Worm (Caenorhabditis elegans): Measurements from ENCODE around the gene F42A9.11.
A peak's percentile ranks its signal among the peaks of the same experiment; 100 is the strongest.

F42A9.11 gene

ce11 chrIV:8629609-8630052 is 2.2 kb downstream of the F42A9.11 start (continued):
- TF ChIP-seq saeg-2 (GFP tag; IDR thresholded peaks at IDR 0.05), result no peak
- no peak for TF ChIP-seq R02D3.7 (tag; optimal IDR thresholded peaks at IDR 0.05)
- TF ChIP-seq egl-43 (GFP tag; IDR thresholded peaks at IDR 0.05), result no peak
- no peak for TF ChIP-seq mdt-29 (GFP tag; IDR thresholded peaks at IDR 0.05)
- no peak for TF ChIP-seq ces-1 (GFP tag; optimal IDR thresholded peaks at IDR 0.05)
- TF ChIP-seq unc-39 (tag; optimal IDR thresholded peaks at IDR 0.05), result no peak
- TF ChIP-seq hlh-30 (tag; optimal IDR thresholded peaks at IDR 0.05; ENCODE audit: insufficient read depth), result peak; percentile 33
- TF ChIP-seq nhr-42 (GFP tag; IDR thresholded peaks at IDR 0.05), result no peak
- TF ChIP-seq daf-16 (GFP tag; optimal IDR thresholded peaks at IDR 0.05), result no peak
- no peak for TF ChIP-seq daf-16 (tag; optimal IDR thresholded peaks at IDR 0.05)
- TF ChIP-seq nhr-41 (GFP tag; IDR thresholded peaks at IDR 0.05), result no peak
- TF ChIP-seq vab-7 (GFP tag; IDR thresholded peaks at IDR 0.05), result no peak
- no peak for TF ChIP-seq lim-7 (GFP tag; IDR thresholded peaks at IDR 0.05)
- no peak for TF ChIP-seq daf-12 (tag; optimal IDR thresholded peaks at IDR 0.05)
- TF ChIP-seq dve-1 (tag; optimal IDR thresholded peaks at IDR 0.05; ENCODE audit: insufficient read depth), result no peak
- no peak for TF ChIP-seq dpl-1 (GFP tag; optimal IDR thresholded peaks at IDR 0.05)
- no peak for TF ChIP-seq zip-2 (tag; optimal IDR thresholded peaks at IDR 0.05)
- TF ChIP-seq nhr-76 (tag; optimal IDR thresholded peaks at IDR 0.05), result no peak
- no peak for TF ChIP-seq ceh-20 (GFP tag; IDR thresholded peaks at IDR 0.05)
- no peak for TF ChIP-seq mdl-1 (tag; optimal IDR thresholded peaks at IDR 0.05)
- TF ChIP-seq ZK337.2 (GFP tag; IDR thresholded peaks at IDR 0.05), result no peak
- no peak for TF ChIP-seq T26A8.4 (GFP tag; IDR thresholded peaks at IDR 0.05)
- peak; percentile 7 for TF ChIP-seq fkh-10 (GFP tag; optimal IDR thresholded peaks at IDR 0.05)
- TF ChIP-seq hlh-11 (tag; optimal IDR thresholded peaks at IDR 0.05), result peak; percentile 51
- TF ChIP-seq zfp-2 (tag; optimal IDR thresholded peaks at IDR 0.05), result no peak
- peak in 1 of 2 experiments; percentile 96 for TF ChIP-seq unc-62 (GFP tag; optimal IDR thresholded peaks at IDR 0.05 in 1 of 2)
- TF ChIP-seq unc-62 (tag; optimal IDR thresholded peaks at IDR 0.05), result no peak
- TF ChIP-seq ctbp-1 (GFP tag; IDR thresholded peaks at IDR 0.05), result peak; percentile 55; the same call in 1 of the 2 replicates
- no peak for TF ChIP-seq D1046.2 (GFP tag; IDR thresholded peaks at IDR 0.05)
- TF ChIP-seq egl-27 (tag; optimal IDR thresholded peaks at IDR 0.05), result no peak
- TF ChIP-seq nhr-11 (tag; optimal IDR thresholded peaks at IDR 0.05), result peak; percentile 37
- TF ChIP-seq nhr-48 (tag; optimal IDR thresholded peaks at IDR 0.05), result no peak
- TF ChIP-seq Y5F2A.4 (GFP tag; optimal IDR thresholded peaks at IDR 0.05), result no peak
- TF ChIP-seq F10B5.3 (tag; optimal IDR thresholded peaks at IDR 0.05), result no peak
- peak; percentile 37; the same call in 1 of the 2 replicates for TF ChIP-seq set-16 (GFP tag; IDR thresholded peaks at IDR 0.05)
- no peak for TF ChIP-seq lin-13 (GFP tag; optimal IDR thresholded peaks at IDR 0.05)
- no peak for TF ChIP-seq ZK546.5 (tag; optimal IDR thresholded peaks at IDR 0.05)
- TF ChIP-seq ceh-44 (GFP tag; IDR thresholded peaks at IDR 0.05), result no peak
- no peak for TF ChIP-seq lin-38 (GFP tag; IDR thresholded peaks at IDR 0.05)
- TF ChIP-seq lin-29 (GFP tag; IDR thresholded peaks at IDR 0.05), result no peak
- TF ChIP-seq gei-8 (GFP tag; optimal IDR thresholded peaks at IDR 0.05), result no peak
- peak; percentile 57 for TF ChIP-seq mep-1 (tag; optimal IDR thresholded peaks at IDR 0.05)
- no peak for TF ChIP-seq fos-1 (tag; optimal IDR thresholded peaks at IDR 0.05)

- TF ChIP-seq D1046.2 (GFP tag; IDR thresholded peaks at IDR 0.05) (no peak), mxl-3 (GFP tag; optimal IDR thresholded peaks at IDR 0.05) (no peak), nhr-237 (tag; optimal IDR thresholded peaks at IDR 0.05) (no peak), tra-1 (GFP tag; IDR thresholded peaks at IDR 0.05) (no peak), dmd-6 (GFP tag; IDR thresholded peaks at IDR 0.05) (no peak), hlh-30 (tag; optimal IDR thresholded peaks at IDR 0.05; ENCODE audit: insufficient read depth) (peak; percentile 29), madf-5 (GFP tag; IDR thresholded peaks at IDR 0.05) (no peak)
These were observed 2.8 kb downstream of the F42A9.11 start for ce11 chrIV:8630243-8630642.
